Worm (Caenorhabditis elegans): Measurements from ENCODE around the gene R04E5.8.

DNA sequence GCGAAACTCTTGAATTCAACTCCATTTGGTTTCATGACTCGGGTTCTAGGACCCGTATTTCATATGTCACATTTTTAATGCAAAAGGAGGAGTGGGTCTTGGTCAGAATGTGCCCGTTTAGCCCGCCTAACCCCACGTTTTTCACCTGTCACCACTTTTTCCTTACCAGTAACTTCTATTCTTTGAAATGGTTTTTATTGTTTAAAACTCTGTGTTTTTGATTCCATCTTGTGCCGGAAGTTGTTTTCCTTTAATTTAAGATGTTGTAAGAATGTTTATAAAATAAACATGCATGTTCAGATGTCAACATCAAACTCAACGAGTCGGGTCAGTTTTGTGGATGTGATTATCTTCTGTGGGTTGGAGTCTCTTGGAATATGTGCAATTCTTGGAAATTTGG lies 27.4 kb downstream of the R04E5.8 start, which contains the start of gene ZK721.4:
- TF ChIP-seq nhr-28 (tag; optimal IDR thresholded peaks at IDR 0.05) (no peak), unc-39 (tag; optimal IDR thresholded peaks at IDR 0.05) (no peak), blmp-1 (tag; optimal IDR thresholded peaks at IDR 0.05) (no peak), mab-5 (tag; optimal IDR thresholded peaks at IDR 0.05) (no peak), ztf-11 (tag; optimal IDR thresholded peaks at IDR 0.05) (no peak), zip-8 (tag; optimal IDR thresholded peaks at IDR 0.05) (no peak), nhr-12 (tag; optimal IDR thresholded peaks at IDR 0.05) (no peak), pha-4 (tag; optimal IDR thresholded peaks at IDR 0.05) (no peak)
